Fruit fly (Drosophila melanogaster) whole organism, embryonic: Measurements from ENCODE around the gene pan.

ENCODE experiments used
- Bgb ChIP-seq: fragments of 200-800 bp; sonication (Bioruptor generic); IDR thresholded peaks from 2 replicates; pipeline ENCODE4 v1.3.6; 2022; ENCODE audit warnings: missing biosample characterization, missing genetic modification characterization; ENCODE audit not compliant: partially characterized antibody
- CG10147 ChIP-seq: fragments of 200-800 bp; sonication (Bioruptor generic); optimal IDR thresholded peaks from 2 replicates; lab custom pipeline; 2019; ENCODE audit warnings: missing biosample characterization, mild to moderate bottlenecking, missing genetic modification characterization, moderate library complexity
- CG11456 ChIP-seq: fragments of 200-800 bp; sonication (Bioruptor generic); IDR thresholded peaks from 3 replicates; pipeline ENCODE4 v1.3.6; 2022; ENCODE audit warnings: missing biosample characterization, missing genetic modification characterization
- CG11723 ChIP-seq: fragments of 200-800 bp; sonication (Bioruptor generic); optimal IDR thresholded peaks from 2 replicates; lab custom pipeline; 2017; ENCODE audit warnings: missing biosample characterization, mild to moderate bottlenecking, missing genetic modification characterization
- CG12071 ChIP-seq: fragments of 200-800 bp; sonication (Bioruptor generic); optimal IDR thresholded peaks from 3 replicates; lab custom pipeline; 2018; ENCODE audit warnings: missing biosample characterization, mild to moderate bottlenecking, missing genetic modification characterization
- CG12104 ChIP-seq: fragments of 200-800 bp; sonication (Bioruptor generic); optimal IDR thresholded peaks from 3 replicates; lab custom pipeline; 2016; ENCODE audit warnings: missing biosample characterization, missing genetic modification characterization
- CG14860 ChIP-seq: fragments of 200-800 bp; sonication (Bioruptor generic); IDR thresholded peaks from 3 replicates; pipeline ENCODE4 v1.3.6; 2022; ENCODE audit warnings: missing biosample characterization, missing genetic modification characterization; ENCODE audit not compliant: partially characterized antibody
- CG15073 ChIP-seq: fragments of 200-800 bp; sonication (Bioruptor generic); optimal IDR thresholded peaks from 2 replicates; lab custom pipeline; 2016; ENCODE audit warnings: missing biosample characterization, missing genetic modification characterization
- CG1603 ChIP-seq: fragments of 200-800 bp; sonication (Bioruptor generic); optimal IDR thresholded peaks from 2 replicates; lab custom pipeline; 2019; ENCODE audit warnings: missing biosample characterization, mild to moderate bottlenecking, missing genetic modification characterization, moderate library complexity
- CG16813 ChIP-seq: fragments of 200-800 bp; sonication (Bioruptor generic); IDR thresholded peaks from 3 replicates; pipeline ENCODE4 v1.3.6; 2022; ENCODE audit warnings: missing biosample characterization, missing genetic modification characterization; ENCODE audit not compliant: partially characterized antibody
- CG17359 ChIP-seq: fragments of 200-800 bp; sonication (Bioruptor generic); optimal IDR thresholded peaks from 3 replicates; lab custom pipeline; 2018; ENCODE audit warnings: missing biosample characterization, mild to moderate bottlenecking, missing genetic modification characterization, moderate library complexity
- CG18011 ChIP-seq: fragments of 200-800 bp; sonication (Bioruptor generic); optimal IDR thresholded peaks from 2 replicates; lab custom pipeline; 2017; ENCODE audit warnings: missing biosample characterization, missing genetic modification characterization, mild to moderate bottlenecking, moderate library complexity, missing genotype
- CG2199 ChIP-seq: fragments of 200-800 bp; sonication (Bioruptor generic); IDR thresholded peaks from 3 replicates; pipeline ENCODE4 v1.3.6; 2022; ENCODE audit warnings: missing biosample characterization, missing genetic modification characterization
- CG33557 ChIP-seq: fragments of 200-800 bp; sonication (Bioruptor generic); optimal IDR thresholded peaks from 2 replicates; lab custom pipeline; 2019; ENCODE audit warnings: missing biosample characterization, mild to moderate bottlenecking, missing genetic modification characterization, moderate library complexity
- CG3838 ChIP-seq: fragments of 200-800 bp; sonication (Bioruptor generic); optimal IDR thresholded peaks from 3 replicates; lab custom pipeline; 2016; ENCODE audit warnings: missing biosample characterization, missing genetic modification characterization
- CG4282 ChIP-seq: fragments of 200-800 bp; sonication (Bioruptor generic); optimal IDR thresholded peaks from 2 replicates; lab custom pipeline; 2016; ENCODE audit warnings: missing biosample characterization, missing genetic modification characterization
- CG4404 ChIP-seq: fragments of 200-800 bp; sonication (Bioruptor generic); IDR thresholded peaks from 2 replicates; pipeline ENCODE4 v1.3.6; 2022; ENCODE audit warnings: missing biosample characterization, missing genetic modification characterization
- CG6791 ChIP-seq: fragments of 200-800 bp; sonication (Bioruptor generic); IDR thresholded peaks from 3 replicates; pipeline ENCODE4 v1.3.6; 2022; ENCODE audit warnings: missing biosample characterization, missing genetic modification characterization; ENCODE audit not compliant: partially characterized antibody
- CG7987 ChIP-seq: fragments of 200-800 bp; sonication (Bioruptor generic); optimal IDR thresholded peaks from 2 replicates; lab custom pipeline; 2018; ENCODE audit warnings: missing biosample characterization, mild to moderate bottlenecking, missing genetic modification characterization, moderate library complexity
- CG8089 ChIP-seq: fragments of 200-800 bp; sonication (Bioruptor generic); optimal IDR thresholded peaks from 3 replicates; lab custom pipeline; 2016; ENCODE audit warnings: missing biosample characterization, missing genetic modification characterization
- CG8290 ChIP-seq, 3 experiments: fragments of 200-800 bp; sonication (Bioruptor generic); optimal IDR thresholded peaks; 2 replicates each; lab custom pipeline; 2016 to 2019; ENCODE audit warnings: missing biosample characterization in 3 of 3, missing genetic modification characterization in 3 of 3, mild to moderate bottlenecking in 2 of 3, moderate library complexity in 1 of 3
- CG8359 ChIP-seq: fragments of 200-800 bp; sonication (Bioruptor generic); optimal IDR thresholded peaks from 2 replicates; lab custom pipeline; 2017; ENCODE audit warnings: missing biosample characterization, mild to moderate bottlenecking, missing genetic modification characterization, borderline replicate concordance
- Dip2 ChIP-seq: fragments of 200-800 bp; sonication (Bioruptor generic); IDR thresholded peaks from 2 replicates; pipeline ENCODE4 v1.3.6; 2022; ENCODE audit warnings: missing biosample characterization, missing genetic modification characterization
- HLH4C ChIP-seq: fragments of 200-800 bp; sonication (Bioruptor generic); IDR thresholded peaks from 3 replicates; pipeline ENCODE4 v1.3.6; 2022; ENCODE audit warnings: missing biosample characterization, missing genetic modification characterization; ENCODE audit not compliant: partially characterized antibody
- Lhr ChIP-seq: fragments of 200-800 bp; sonication (Bioruptor generic); optimal IDR thresholded peaks from 3 replicates; lab custom pipeline; 2017; ENCODE audit warnings: mild to moderate bottlenecking, missing biosample characterization, missing genetic modification reagents, missing genetic modification characterization
- Med ChIP-seq: fragments of 200-800 bp; sonication (Bioruptor generic); peaks from one replicate; lab custom pipeline; 2016; ENCODE audit warnings: missing biosample characterization, missing genetic modification characterization, mild to moderate bottlenecking, inconsistent platforms, moderate library complexity
- Nf-YC ChIP-seq: fragments of 200-800 bp; optimal IDR thresholded peaks from 3 replicates; lab custom pipeline; 2019; ENCODE audit warnings: missing biosample characterization, mild to moderate bottlenecking, missing genetic modification characterization, moderate library complexity
- Opbp ChIP-seq: fragments of 200-800 bp; sonication (Bioruptor generic); IDR thresholded peaks from 3 replicates; pipeline ENCODE4 v1.3.6; 2022; ENCODE audit warnings: missing biosample characterization, missing genetic modification characterization; ENCODE audit not compliant: partially characterized antibody
- Sry-δ ChIP-seq: fragments of 200-800 bp; sonication (Bioruptor generic); optimal IDR thresholded peaks from 2 replicates; lab custom pipeline; 2016; ENCODE audit warnings: missing biosample characterization, missing genetic modification characterization
- Stat92E ChIP-seq, 3 experiments: fragments of >200 bp in 2 of 3; fragments of 200-800 bp in 1 of 3; sonication (Bioruptor generic) in 1 of 3; optimal IDR thresholded peaks; 2 replicates each; lab custom pipeline; 2017 to 2019; ENCODE audit warnings: missing biosample characterization in 3 of 3, missing genetic modification characterization in 3 of 3, mild to moderate bottlenecking in 1 of 3, moderate library complexity in 1 of 3
- Taf1 ChIP-seq: fragments of 200-800 bp; sonication (Bioruptor generic); IDR thresholded peaks from 2 replicates; pipeline ENCODE4 v1.3.6; 2022; ENCODE audit warnings: missing biosample characterization, missing genetic modification characterization
- Trl ChIP-seq, 3 experiments: fragments of >200 bp in 2 of 3; fragments of 200-800 bp in 1 of 3; sonication (Bioruptor generic) in 1 of 3; optimal IDR thresholded peaks; 2 replicates in 1 of 3; 3 replicates in 2 of 3; lab custom pipeline; 2016 to 2017; ENCODE audit warnings: missing biosample characterization in 1 of 3, missing genetic modification characterization in 1 of 3
- aop ChIP-seq: fragments of 200-800 bp; sonication (Bioruptor generic); IDR thresholded peaks from 2 replicates; pipeline ENCODE4 v1.3.6; 2022; ENCODE audit warnings: missing biosample characterization, missing genetic modification characterization
- crp ChIP-seq, 2 experiments: fragments of 200-800 bp; sonication (Bioruptor generic); optimal IDR thresholded peaks; 2 replicates in 1 of 2; 3 replicates in 1 of 2; lab custom pipeline; 2017; ENCODE audit warnings: missing biosample characterization in 2 of 2, missing genetic modification characterization in 2 of 2, mild to moderate bottlenecking in 1 of 2, moderate library complexity in 1 of 2
- ems ChIP-seq: fragments of 200-800 bp; sonication (Bioruptor generic); optimal IDR thresholded peaks from 3 replicates; lab custom pipeline; 2016; ENCODE audit warnings: missing biosample characterization, missing genetic modification characterization
- eve ChIP-seq, 2 experiments: fragments of >200 bp; optimal IDR thresholded peaks; 2 replicates each; lab custom pipeline; 2017; ENCODE audit warnings: missing biosample characterization in 2 of 2, missing genetic modification characterization in 2 of 2
- gfzf ChIP-seq: fragments of 200-800 bp; sonication (Bioruptor generic); optimal IDR thresholded peaks from 2 replicates; lab custom pipeline; 2016; ENCODE audit warnings: missing biosample characterization, mild to moderate bottlenecking, missing genetic modification characterization, moderate library complexity
- inv ChIP-seq: fragments of 200-800 bp; sonication (Bioruptor generic); IDR thresholded peaks from 2 replicates; pipeline ENCODE4 v1.3.6; 2022; ENCODE audit warnings: missing biosample characterization, missing genetic modification characterization; ENCODE audit not compliant: partially characterized antibody
- phol ChIP-seq: fragments of 200-800 bp; sonication (Bioruptor generic); optimal IDR thresholded peaks from 3 replicates; lab custom pipeline; 2018; ENCODE audit warnings: missing biosample characterization, mild to moderate bottlenecking, missing genetic modification characterization, moderate library complexity
- pzg ChIP-seq: fragments of 200-800 bp; sonication (Bioruptor generic); optimal IDR thresholded peaks from 3 replicates; lab custom pipeline; 2018; ENCODE audit warnings: missing biosample characterization, mild to moderate bottlenecking, missing genetic modification characterization, moderate library complexity
- row ChIP-seq: fragments of 200-800 bp; sonication (Bioruptor generic); IDR thresholded peaks from 3 replicates; pipeline ENCODE4 v1.3.6; 2022; ENCODE audit warnings: missing biosample characterization, missing genetic modification characterization
- salm ChIP-seq: fragments of 200-800 bp; sonication (Bioruptor generic); optimal IDR thresholded peaks from 2 replicates; lab custom pipeline; 2018; ENCODE audit warnings: missing biosample characterization, mild to moderate bottlenecking, missing genetic modification characterization
- scrt ChIP-seq: fragments of 200-800 bp; sonication (Bioruptor generic); optimal IDR thresholded peaks from 2 replicates; lab custom pipeline; 2018; ENCODE audit warnings: missing biosample characterization, mild to moderate bottlenecking, missing genetic modification characterization, moderate library complexity
- sd ChIP-seq: fragments of 200-800 bp; sonication (Bioruptor generic); optimal IDR thresholded peaks from 3 replicates; lab custom pipeline; 2018; ENCODE audit warnings: missing biosample characterization, mild to moderate bottlenecking, missing genetic modification characterization, moderate library complexity
- slou ChIP-seq: fragments of 200-800 bp; sonication (Bioruptor generic); optimal IDR thresholded peaks from 3 replicates; lab custom pipeline; 2016; ENCODE audit warnings: missing biosample characterization, missing genetic modification characterization
- ssp ChIP-seq: fragments of 200-800 bp; sonication (Bioruptor generic); IDR thresholded peaks from 2 replicates; pipeline ENCODE4 v1.3.6; 2022; ENCODE audit warnings: missing biosample characterization, missing genetic modification characterization
- sug ChIP-seq: fragments of 200-800 bp; optimal IDR thresholded peaks from 2 replicates; lab custom pipeline; 2019; ENCODE audit warnings: missing biosample characterization, mild to moderate bottlenecking, missing genetic modification characterization, moderate library complexity
- unpg ChIP-seq: fragments of 200-800 bp; sonication (Bioruptor generic); optimal IDR thresholded peaks from 3 replicates; lab custom pipeline; 2018; ENCODE audit warnings: missing biosample characterization, mild to moderate bottlenecking, missing genetic modification characterization, moderate library complexity

Gene pan

DNA sequence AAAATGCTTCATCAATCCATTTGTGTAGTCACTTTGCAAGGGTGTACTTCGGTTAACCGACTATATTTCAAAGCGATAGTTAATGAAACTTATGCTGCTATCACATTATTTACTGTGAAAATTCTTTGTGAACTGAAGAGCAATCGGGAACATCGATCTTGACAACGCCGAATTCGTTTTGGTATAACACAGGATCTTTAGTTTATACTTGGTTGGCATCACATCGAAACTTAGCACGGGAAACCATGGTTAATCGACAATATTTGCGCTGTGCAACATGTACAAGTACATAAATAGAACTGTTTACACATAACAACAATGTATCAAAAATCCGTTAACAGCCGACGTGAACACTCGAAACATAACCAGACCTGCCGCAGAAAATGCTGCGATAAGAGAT, 24.3 kb upstream of the pan start (continued):
- TF ChIP-seq gfzf (GFP tag; lab: Kevin White, UChicago): no peak
- TF ChIP-seq aop (GFP tag; lab: Robert Waterston, UW): no peak
- peak; percentile 81 for TF ChIP-seq CG1603 (tag; lab: Kevin White, UChicago)
- no peak for TF ChIP-seq Taf1 (GFP tag; lab: Robert Waterston, UW)
- TF ChIP-seq slou (GFP tag; lab: Kevin White, UChicago): no peak
- TF ChIP-seq ems: no peak
- no peak for TF ChIP-seq scrt (GFP tag; lab: Kevin White, UChicago)
- no peak for TF ChIP-seq CG15073
- TF ChIP-seq CG12071: no peak
- no peak for TF ChIP-seq CG8290 (GFP tag; optimal IDR thresholded peaks at IDR 0.05; lab: Kevin White, UChicago)
- peak; percentile 37 to 43 for TF ChIP-seq CG8290 (tag; optimal IDR thresholded peaks at IDR 0.05; lab: Kevin White, UChicago)
- no peak for TF ChIP-seq CG33557 (GFP tag; lab: Kevin White, UChicago)
- no peak for TF ChIP-seq CG11456 (GFP tag; lab: Robert Waterston, UW)
- no peak for TF ChIP-seq CG18011
- TF ChIP-seq salm (tag; lab: Kevin White, UChicago): no peak
- no peak for TF ChIP-seq Opbp
- peak; percentile 71 for TF ChIP-seq CG11723
- 0 out of 2 replicates have a peak, but pooled peaks have one; percentile 17 for TF ChIP-seq Bgb
- peak; percentile 13 for TF ChIP-seq sug (tag; lab: Kevin White, UChicago)
- TF ChIP-seq HLH4C (GFP tag; lab: Robert Waterston, UW): 0 out of 3 replicates have a peak, but pooled peaks have one; percentile 25
- no peak for TF ChIP-seq CG12104 (GFP tag; lab: Kevin White, UChicago)
- TF ChIP-seq Med (GFP tag; lab: Kevin White, UChicago): peak; percentile 32
- no peak for TF ChIP-seq Trl (optimal IDR thresholded peaks at IDR 0.05; lab: Kevin White, UChicago)
- no peak for TF ChIP-seq Trl (GFP tag; optimal IDR thresholded peaks at IDR 0.05; lab: Kevin White, UChicago)
- no peak for TF ChIP-seq CG10147
- no peak for TF ChIP-seq CG7987 (GFP tag; lab: Kevin White, UChicago)
- no peak for TF ChIP-seq Nf-YC (tag; lab: Kevin White, UChicago)
- peak; percentile 23 for TF ChIP-seq pzg (GFP tag; lab: Kevin White, UChicago)
- TF ChIP-seq phol (tag; lab: Kevin White, UChicago): peak; percentile 17
- peak; percentile 55 for TF ChIP-seq CG8089 (GFP tag; lab: Kevin White, UChicago)
- TF ChIP-seq row: peak; percentile 65
- TF ChIP-seq Sry-δ (GFP tag; lab: Kevin White, UChicago): peak; percentile 37
- peak in 1 of 2 experiments; percentile 43 for TF ChIP-seq eve (GFP tag; optimal IDR thresholded peaks at IDR 0.05; lab: Kevin White, UChicago)
- no peak for TF ChIP-seq Lhr (GFP tag; lab: Kevin White, UChicago)
- TF ChIP-seq unpg (GFP tag; lab: Kevin White, UChicago): no peak
- peak in 1 of 3 experiments; percentile 22 for TF ChIP-seq Stat92E (GFP tag; optimal IDR thresholded peaks at IDR 0.05; lab: Kevin White, UChicago)
- no peak for TF ChIP-seq CG4404 (GFP tag; lab: Robert Waterston, UW)
- no peak for TF ChIP-seq sd (tag; lab: Kevin White, UChicago)
- no peak for TF ChIP-seq CG3838
- TF ChIP-seq CG14860: no peak
- TF ChIP-seq inv (GFP tag; lab: Robert Waterston, UW): no peak
- TF ChIP-seq Dip2 (GFP tag; lab: Robert Waterston, UW): no peak
- TF ChIP-seq CG6791 (GFP tag; lab: Robert Waterston, UW): peak; percentile 52; the same call in 1 of the 3 replicates
- no peak for TF ChIP-seq CG8359
- peak; percentile 96 for TF ChIP-seq ssp (GFP tag; lab: Robert Waterston, UW)
- no peak for TF ChIP-seq CG17359 (tag; lab: Kevin White, UChicago)
- no peak for TF ChIP-seq CG4282 (GFP tag; lab: Kevin White, UChicago)
- 0 out of 3 replicates have a peak, but pooled peaks have one; percentile 27 for TF ChIP-seq CG16813 (GFP tag; lab: Robert Waterston, UW)
- peak; percentile 60; the same call in 1 of the 3 replicates for TF ChIP-seq CG2199 (GFP tag; lab: Robert Waterston, UW)
- no peak for TF ChIP-seq crp (GFP tag; optimal IDR thresholded peaks at IDR 0.05; lab: Kevin White, UChicago)
